Fruit fly (Drosophila melanogaster) ovary, adult (tissue): Measurements from ENCODE around the gene CG3009.

ENCODE experiments used
- CG17801 ChIP-seq: fragments of 200-800 bp; optimal IDR thresholded peaks from 2 replicates; lab custom pipeline; 2019; ENCODE audit warnings: missing biosample characterization, mild to moderate bottlenecking, missing genetic modification characterization, moderate library complexity; ENCODE audit not compliant: partially characterized antibody

Gene CG3009

dm6 chrX:4635856-4636486, 30.5 kb downstream of the CG3009 start, which contains the start of the genes Alms1a and pon:
Alms1a (minus strand) TSS chrX:4636004.
pon (plus strand) TSS chrX:4636318.
- TF ChIP-seq CG17801 (GFP tag; lab: Kevin White, UChicago): no peak

- no peak for TF ChIP-seq CG17801 (GFP tag; lab: Kevin White, UChicago)
Observed at dm6 chrX:4630836-4631235, 35.7 kb downstream of the CG3009 start, which contains the start of gene Alms1b. Alms1b (minus strand) TSS chrX:4630936.

dm6 chrX:4627160-4627559, 39.3 kb downstream of the CG3009 start:
- TF ChIP-seq CG17801 (GFP tag; lab: Kevin White, UChicago): no peak

- no peak for TF ChIP-seq CG17801 (GFP tag; lab: Kevin White, UChicago)
Observed at dm6 chrX:4618869-4619268, 47.6 kb downstream of the CG3009 start.

DNA sequence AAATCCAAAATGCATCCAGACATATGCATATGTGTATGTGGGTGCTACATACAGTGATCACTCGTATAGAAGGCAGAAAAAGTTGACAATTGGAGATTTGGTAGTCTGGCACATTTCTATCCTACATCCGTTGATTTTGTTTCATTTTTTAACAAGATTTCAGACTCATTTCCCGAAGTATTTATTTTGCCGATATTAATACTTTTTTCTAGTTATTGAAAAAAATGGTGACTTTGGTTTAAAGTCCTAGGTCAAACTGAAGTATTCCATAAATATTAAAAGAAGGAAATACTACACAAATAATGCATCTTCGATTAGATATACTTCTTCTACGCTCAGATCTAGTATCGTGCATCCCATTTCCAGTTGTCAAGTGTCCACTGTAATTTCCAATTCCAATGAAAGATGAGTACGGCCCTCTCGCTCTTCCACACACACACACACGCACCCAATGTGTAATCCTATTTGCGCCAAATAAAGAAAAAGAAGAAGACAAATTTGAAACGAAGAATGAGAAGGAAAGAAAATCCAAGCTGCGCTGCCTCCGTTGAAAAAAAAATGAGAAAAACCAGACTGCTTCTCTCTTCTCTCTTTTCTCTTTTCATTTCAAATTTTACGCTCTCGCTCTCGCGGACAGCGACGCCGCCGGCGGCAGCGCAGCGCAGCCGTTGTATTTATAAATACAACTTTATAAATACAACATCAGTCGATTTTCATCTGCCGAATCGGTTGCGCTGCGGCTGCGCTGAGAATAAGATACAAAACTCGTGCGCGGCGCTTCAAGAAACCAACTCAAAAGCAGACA, 49.4 kb downstream of the CG3009 start, which contains the start of gene peb:
Gene peb, plus strand, starts transcription at position 700 of the 805 bp plus-strand sequence.
- no peak for TF ChIP-seq CG17801 (GFP tag; lab: Kevin White, UChicago)

dm6 chrX:4615684-4616292, 50.7 kb downstream of the CG3009 start:
- peak; percentile 56 for TF ChIP-seq CG17801 (GFP tag; lab: Kevin White, UChicago)

DNA sequence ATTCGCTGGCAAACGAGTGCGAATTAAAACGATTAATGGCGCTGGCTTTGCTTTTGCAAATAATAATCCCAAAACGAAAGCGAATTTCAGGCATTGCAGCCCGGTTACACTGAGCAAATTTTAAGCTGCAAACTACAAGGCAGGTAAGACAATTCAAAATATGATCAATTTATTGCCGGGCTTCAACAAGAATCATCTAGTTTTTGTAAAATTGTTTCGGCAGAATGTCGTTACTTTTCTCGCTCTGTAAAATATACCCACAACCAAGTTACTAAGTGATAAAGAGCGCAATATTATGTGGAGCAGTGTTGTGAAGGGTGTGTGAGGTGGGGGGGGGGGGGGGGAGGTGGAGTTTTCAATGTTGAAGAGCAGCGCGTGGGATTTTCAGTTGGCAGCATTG, 51.6 kb downstream of the CG3009 start:
- peak; percentile 16 for TF ChIP-seq CG17801 (GFP tag; lab: Kevin White, UChicago)

DNA sequence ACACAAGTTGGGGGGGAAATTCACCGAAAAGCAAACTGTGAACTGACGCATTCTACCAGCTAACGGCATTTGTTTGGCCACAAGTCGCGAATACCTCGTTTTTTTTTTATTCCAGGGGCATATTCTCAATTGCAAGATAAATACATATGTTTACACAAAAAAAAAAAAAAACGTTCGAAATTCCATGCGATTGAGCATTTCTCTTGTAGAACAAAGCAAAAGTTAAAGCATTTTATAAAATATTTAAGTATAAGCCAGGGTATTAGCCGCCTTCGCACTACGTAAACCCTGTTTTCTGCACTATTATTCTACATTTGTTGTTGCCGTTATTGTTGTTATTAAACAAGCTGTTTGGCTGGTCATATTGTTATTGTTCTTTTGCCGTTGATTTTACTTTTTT, 52.2 kb downstream of the CG3009 start:
- no peak for TF ChIP-seq CG17801 (GFP tag; lab: Kevin White, UChicago)

DNA sequence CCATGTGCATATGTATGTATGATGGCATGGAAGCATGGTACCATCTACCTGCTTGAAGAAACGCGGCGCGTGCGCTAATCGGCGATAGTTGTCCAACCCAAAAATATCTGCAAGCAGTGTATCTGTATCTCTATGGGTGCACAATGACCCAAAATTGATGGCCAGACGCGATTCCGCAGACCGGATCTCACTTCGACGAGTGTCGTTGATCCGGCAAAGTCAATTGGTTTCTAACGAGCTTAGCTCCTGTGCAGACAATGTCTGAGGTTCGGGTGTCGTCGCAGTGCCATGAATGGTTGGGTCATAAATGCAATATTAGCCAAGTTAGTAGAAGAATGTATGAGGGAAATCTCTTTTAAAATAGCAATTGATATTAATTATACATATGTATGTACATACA, 52.9 kb downstream of the CG3009 start:
- TF ChIP-seq CG17801 (GFP tag; lab: Kevin White, UChicago): no peak

dm6 chrX:4612454-4612853, 54.0 kb downstream of the CG3009 start:
- no peak for TF ChIP-seq CG17801 (GFP tag; lab: Kevin White, UChicago)

DNA sequence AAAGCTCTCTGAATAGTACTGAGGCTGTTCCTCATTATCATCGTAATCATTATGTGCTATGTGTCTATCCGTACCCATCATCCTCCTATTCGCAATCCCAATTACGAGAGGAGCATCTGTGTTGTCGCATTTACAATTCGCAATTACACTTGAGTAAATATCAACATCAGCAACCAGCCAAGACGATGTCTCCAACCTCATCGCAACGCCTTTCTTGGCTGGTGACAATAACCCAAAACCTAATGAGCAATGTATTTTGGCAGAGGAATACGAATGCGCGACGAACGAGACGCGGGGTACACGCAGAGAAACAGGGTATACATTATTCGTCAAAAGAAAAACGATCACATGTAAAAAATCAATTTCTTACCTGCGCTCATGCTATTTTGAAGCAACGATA, 56.0 kb downstream of the CG3009 start:
- TF ChIP-seq CG17801 (GFP tag; lab: Kevin White, UChicago): no peak

DNA sequence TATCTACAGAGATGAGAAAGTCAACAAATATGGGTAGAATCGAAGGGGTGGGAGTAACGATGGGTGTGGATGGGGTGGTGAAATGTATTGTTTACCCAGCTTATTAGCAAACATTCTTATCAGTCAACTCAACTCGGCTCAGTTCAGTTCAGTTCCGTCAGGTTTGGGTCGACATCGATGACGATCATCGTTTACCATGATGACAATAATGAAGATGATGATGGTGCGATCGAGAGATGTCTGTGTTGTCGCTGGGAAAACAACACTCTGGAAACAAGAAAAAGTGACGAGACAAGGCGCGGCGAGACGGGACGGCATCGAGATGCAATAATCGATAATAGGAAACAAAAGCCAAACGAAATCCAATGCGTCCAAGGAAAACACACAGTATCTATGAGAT, 56.8 kb downstream of the CG3009 start:
- TF ChIP-seq CG17801 (GFP tag; lab: Kevin White, UChicago): no peak
